Worm (Caenorhabditis elegans): ENCODE data around the gene nep-6.

DNA sequence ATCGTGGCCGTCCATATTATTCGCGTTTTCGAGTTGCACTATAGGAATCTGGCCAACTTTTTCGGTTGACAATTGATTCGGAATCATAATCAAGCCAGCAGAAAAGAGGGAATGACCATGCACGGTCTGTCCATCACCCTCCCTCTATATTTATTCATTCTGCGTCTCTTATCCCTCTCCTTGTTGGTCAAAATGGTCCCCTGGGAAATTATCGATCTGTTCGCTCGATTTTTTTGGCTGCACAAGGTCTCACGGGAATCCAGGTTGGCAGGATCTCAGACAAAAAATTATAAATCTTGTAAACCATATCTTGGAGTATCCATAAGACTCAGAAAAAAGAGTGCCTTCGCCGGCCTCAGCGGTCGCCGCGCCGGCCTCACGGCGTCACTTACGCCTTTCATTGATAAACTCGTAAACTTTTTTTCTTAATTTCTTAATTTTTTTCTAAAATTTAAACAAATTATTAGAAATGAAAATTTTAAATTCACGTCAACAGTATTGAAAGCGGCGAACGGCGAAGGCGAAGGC lies 2.2 kb upstream of the nep-6 start, which contains the start of the genes F18A12.7 and F18A12.2:
- TF ChIP-seq snpc-4 (GFP tag; optimal IDR thresholded peaks at IDR 0.05) (no peak), snpc-4 (tag; optimal IDR thresholded peaks at IDR 0.05) (no peak), unc-62 (GFP tag; optimal IDR thresholded peaks at IDR 0.05) (no peak), sptf-2 (GFP tag; optimal IDR thresholded peaks at IDR 0.05) (no peak), hlh-26 (GFP tag; conservative IDR thresholded peaks at IDR 0.05) (no peak), akir-1 (GFP tag; optimal IDR thresholded peaks at IDR 0.05) (no peak), him-1 (tag; optimal IDR thresholded peaks at IDR 0.05) (no peak), hlh-12 (tag; optimal IDR thresholded peaks at IDR 0.05) (no peak), ztf-6 (GFP tag; IDR thresholded peaks at IDR 0.05) (no peak), ama-1 (optimal IDR thresholded peaks at IDR 0.05) (no peak), ama-1 (GFP tag; optimal IDR thresholded peaks at IDR 0.05) (no peak), C06A6.2 (GFP tag; conservative IDR thresholded peaks at IDR 0.05) (no peak)

Data from whole organism, young adult.